Fruit fly (Drosophila melanogaster) whole organism, embryonic: ENCODE measurements around the gene CG45488.

Experiments
- Bteb2 ChIP-seq: fragments of 200-800 bp; sonication (Bioruptor generic); optimal IDR thresholded peaks from 2 replicates; lab custom pipeline; 2016; ENCODE audit warnings: missing biosample characterization, missing genetic modification characterization
- CG10147 ChIP-seq: fragments of 200-800 bp; sonication (Bioruptor generic); optimal IDR thresholded peaks from 2 replicates; lab custom pipeline; 2019; ENCODE audit warnings: missing biosample characterization, mild to moderate bottlenecking, missing genetic modification characterization, moderate library complexity
- CG10274 ChIP-seq: fragments of 200-800 bp; sonication (Bioruptor generic); optimal IDR thresholded peaks from 3 replicates; lab custom pipeline; 2017; ENCODE audit warnings: missing biosample characterization, mild to moderate bottlenecking, missing genetic modification characterization
- CG10321 ChIP-seq: fragments of 200-800 bp; sonication (Bioruptor generic); IDR thresholded peaks from 2 replicates; pipeline ENCODE4 v1.3.6; 2022; ENCODE audit warnings: missing biosample characterization, missing genetic modification characterization
- CG11247 ChIP-seq: fragments of 200-800 bp; sonication (Bioruptor generic); IDR thresholded peaks from 2 replicates; pipeline ENCODE4 v1.3.6; 2022; ENCODE audit warnings: missing biosample characterization, missing genetic modification characterization
- CG11696 ChIP-seq: fragments of 200-800 bp; sonication (Bioruptor generic); IDR thresholded peaks from 2 replicates; pipeline ENCODE4 v1.3.6; 2022; ENCODE audit warnings: missing biosample characterization, missing genetic modification characterization
- CG12104 ChIP-seq: fragments of 200-800 bp; sonication (Bioruptor generic); optimal IDR thresholded peaks from 3 replicates; lab custom pipeline; 2016; ENCODE audit warnings: missing biosample characterization, missing genetic modification characterization
- CG1233 ChIP-seq: fragments of 200-800 bp; sonication (Bioruptor generic); optimal IDR thresholded peaks from 4 replicates; lab custom pipeline; 2018; ENCODE audit warnings: missing biosample characterization, mild to moderate bottlenecking, missing genetic modification characterization
- CG13123 ChIP-seq: fragments of 200-800 bp; sonication (Bioruptor generic); optimal IDR thresholded peaks from 2 replicates; lab custom pipeline; 2016; ENCODE audit warnings: missing biosample characterization, missing genetic modification characterization
- CG14667 ChIP-seq: fragments of 200-800 bp; sonication (Bioruptor generic); IDR thresholded peaks from 2 replicates; pipeline ENCODE4 v1.3.6; 2022; ENCODE audit warnings: missing biosample characterization, missing genetic modification characterization
- CG1529 ChIP-seq: fragments of 200-800 bp; sonication (Bioruptor generic); optimal IDR thresholded peaks from 3 replicates; lab custom pipeline; 2018; ENCODE audit warnings: missing biosample characterization, missing genetic modification characterization
- CG17361 ChIP-seq: fragments of 200-800 bp; sonication (Bioruptor generic); IDR thresholded peaks from 3 replicates; pipeline ENCODE4 v1.3.6; 2022; ENCODE audit warnings: missing biosample characterization, missing genetic modification characterization
- CG2120 ChIP-seq: fragments of 200-800 bp; sonication (Bioruptor generic); optimal IDR thresholded peaks from 3 replicates; lab custom pipeline; 2016; ENCODE audit warnings: missing biosample characterization, missing genetic modification characterization
- CG2202 ChIP-seq: fragments of 200-800 bp; sonication (Bioruptor generic); optimal IDR thresholded peaks from 2 replicates; lab custom pipeline; 2018; ENCODE audit warnings: missing biosample characterization, mild to moderate bottlenecking, missing genetic modification characterization
- CG33213 ChIP-seq: fragments of 200-800 bp; sonication (Bioruptor generic); optimal IDR thresholded peaks from 3 replicates; lab custom pipeline; 2016; ENCODE audit warnings: missing biosample characterization, missing genetic modification characterization
- CG42726 ChIP-seq: fragments of 200-800 bp; sonication (Bioruptor generic); IDR thresholded peaks from 2 replicates; pipeline ENCODE4 v1.3.6; 2022; ENCODE audit warnings: missing biosample characterization, missing genetic modification characterization; ENCODE audit not compliant: partially characterized antibody
- CG4617 ChIP-seq: fragments of 200-800 bp; sonication (Bioruptor generic); optimal IDR thresholded peaks from 3 replicates; lab custom pipeline; 2016; ENCODE audit warnings: missing biosample characterization, missing genetic modification characterization, borderline replicate concordance
- CG4707 ChIP-seq: fragments of 200-800 bp; sonication (Bioruptor generic); optimal IDR thresholded peaks from 2 replicates; lab custom pipeline; 2018; ENCODE audit warnings: missing biosample characterization, mild to moderate bottlenecking, missing genetic modification characterization, moderate library complexity
- CG8089 ChIP-seq: fragments of 200-800 bp; sonication (Bioruptor generic); optimal IDR thresholded peaks from 3 replicates; lab custom pipeline; 2016; ENCODE audit warnings: missing biosample characterization, missing genetic modification characterization
- CG8290 ChIP-seq, 3 experiments: fragments of 200-800 bp; sonication (Bioruptor generic); optimal IDR thresholded peaks; 2 replicates each; lab custom pipeline; 2016 to 2019; ENCODE audit warnings: missing biosample characterization in 3 of 3, missing genetic modification characterization in 3 of 3, mild to moderate bottlenecking in 2 of 3, moderate library complexity in 1 of 3
- CrebB ChIP-seq: fragments of 200-800 bp; sonication (Bioruptor generic); optimal IDR thresholded peaks from 3 replicates; lab custom pipeline; 2018; ENCODE audit warnings: missing biosample characterization, mild to moderate bottlenecking, missing genetic modification characterization
- GATAe ChIP-seq: fragments of 200-800 bp; sonication (Bioruptor generic); conservative IDR thresholded peaks from 2 replicates; pipeline ENCODE4 v1.3.6; 2022; ENCODE audit warnings: missing biosample characterization, missing genetic modification characterization
- HLH4C ChIP-seq: fragments of 200-800 bp; sonication (Bioruptor generic); IDR thresholded peaks from 3 replicates; pipeline ENCODE4 v1.3.6; 2022; ENCODE audit warnings: missing biosample characterization, missing genetic modification characterization; ENCODE audit not compliant: partially characterized antibody
- HLH54F ChIP-seq: fragments of 200-800 bp; sonication (Bioruptor generic); optimal IDR thresholded peaks from 3 replicates; lab custom pipeline; 2016; ENCODE audit warnings: missing biosample characterization, missing genetic modification characterization
- Hmr ChIP-seq: fragments of 200-800 bp; sonication (Bioruptor generic); optimal IDR thresholded peaks from 3 replicates; lab custom pipeline; 2017; ENCODE audit warnings: mild to moderate bottlenecking, missing biosample characterization, missing genetic modification reagents, missing genetic modification characterization
- Hr39 ChIP-seq: fragments of >200 bp; optimal IDR thresholded peaks from 2 replicates; lab custom pipeline; 2017
- Hr51 ChIP-seq, 2 experiments: fragments of 200-800 bp; sonication (Bioruptor generic); optimal IDR thresholded peaks; 2 replicates in 1 of 2; 3 replicates in 1 of 2; lab custom pipeline; 2016 to 2018; ENCODE audit warnings: missing biosample characterization in 2 of 2, missing genetic modification characterization in 2 of 2, mild to moderate bottlenecking in 1 of 2, moderate library complexity in 1 of 2
- Hr78 ChIP-seq, 2 experiments: fragments of 200-800 bp in 1 of 2; fragments of >200 bp in 1 of 2; sonication (Bioruptor generic) in 1 of 2; optimal IDR thresholded peaks; 2 replicates each; lab custom pipeline; 2017 to 2019; ENCODE audit warnings: missing biosample characterization in 2 of 2, missing genetic modification characterization in 2 of 2, mild to moderate bottlenecking in 1 of 2, moderate library complexity in 1 of 2
- MTF-1 ChIP-seq: fragments of 200-800 bp; sonication (Bioruptor generic); optimal IDR thresholded peaks from 2 replicates; lab custom pipeline; 2018; ENCODE audit warnings: missing biosample characterization, mild to moderate bottlenecking, missing genetic modification characterization, borderline replicate concordance
- Nf-YA ChIP-seq: fragments of 200-800 bp; sonication (Bioruptor generic); IDR thresholded peaks from 2 replicates; pipeline ENCODE4 v1.3.6; 2022; ENCODE audit warnings: missing biosample characterization, missing genetic modification characterization
- Poxn ChIP-seq: fragments of 200-800 bp; sonication (Bioruptor generic); IDR thresholded peaks from 2 replicates; pipeline ENCODE4 v1.3.6; 2022; ENCODE audit warnings: missing biosample characterization, missing genetic modification characterization
- Sry-β ChIP-seq: fragments of 200-800 bp; sonication (Bioruptor generic); optimal IDR thresholded peaks from 2 replicates; lab custom pipeline; 2018; ENCODE audit warnings: missing biosample characterization, mild to moderate bottlenecking, missing genetic modification characterization, moderate library complexity
- TFAM ChIP-seq: fragments of 200-800 bp; sonication (Bioruptor generic); optimal IDR thresholded peaks from 2 replicates; lab custom pipeline; 2017; ENCODE audit warnings: missing biosample characterization, missing genetic modification characterization, inconsistent platforms
- br ChIP-seq: fragments of >200 bp; optimal IDR thresholded peaks from 2 replicates; lab custom pipeline; 2017
- ewg ChIP-seq: fragments of 200-800 bp; sonication (Bioruptor generic); optimal IDR thresholded peaks from 3 replicates; lab custom pipeline; 2017; ENCODE audit warnings: mild to moderate bottlenecking, missing biosample characterization, missing genetic modification reagents, missing genetic modification characterization
- gcm2 ChIP-seq: fragments of 200-800 bp; sonication (Bioruptor generic); optimal IDR thresholded peaks from 2 replicates; lab custom pipeline; 2016; ENCODE audit warnings: missing biosample characterization, missing genetic modification characterization
- hbn ChIP-seq: fragments of 200-800 bp; sonication (Bioruptor generic); IDR thresholded peaks from 2 replicates; pipeline ENCODE4 v1.3.6; 2022; ENCODE audit warnings: missing biosample characterization, missing genetic modification characterization; ENCODE audit not compliant: partially characterized antibody
- ind ChIP-seq: fragments of 200-800 bp; sonication (Bioruptor generic); optimal IDR thresholded peaks from 3 replicates; lab custom pipeline; 2016; ENCODE audit warnings: missing biosample characterization, missing genetic modification characterization
- jing ChIP-seq: fragments of 200-800 bp; sonication (Bioruptor generic); optimal IDR thresholded peaks from 2 replicates; lab custom pipeline; 2018; ENCODE audit warnings: missing biosample characterization, mild to moderate bottlenecking, missing genetic modification characterization
- klu ChIP-seq: fragments of 200-800 bp; sonication (Bioruptor generic); IDR thresholded peaks from 2 replicates; pipeline ENCODE4 v1.3.6; 2022; ENCODE audit warnings: missing biosample characterization, missing genetic modification characterization
- lab ChIP-seq: fragments of 200-800 bp; sonication (Bioruptor generic); optimal IDR thresholded peaks from 3 replicates; lab custom pipeline; 2017; ENCODE audit warnings: missing biosample characterization, missing genetic modification characterization, mild to moderate bottlenecking, moderate library complexity, missing genetic modification reagents
- mirr ChIP-seq: fragments of 200-800 bp; sonication (Bioruptor generic); optimal IDR thresholded peaks from 3 replicates; lab custom pipeline; 2018; ENCODE audit warnings: missing biosample characterization, mild to moderate bottlenecking, missing genetic modification characterization
- mld ChIP-seq: fragments of 200-800 bp; sonication (Bioruptor generic); IDR thresholded peaks from 3 replicates; pipeline ENCODE4 v1.3.6; 2022; ENCODE audit warnings: missing biosample characterization, missing genetic modification characterization; ENCODE audit not compliant: partially characterized antibody
- nmo ChIP-seq: fragments of 200-800 bp; sonication (Bioruptor generic); optimal IDR thresholded peaks from 2 replicates; lab custom pipeline; 2018; ENCODE audit warnings: missing biosample characterization, mild to moderate bottlenecking, missing genetic modification characterization, moderate library complexity
- pzg ChIP-seq: fragments of 200-800 bp; sonication (Bioruptor generic); optimal IDR thresholded peaks from 3 replicates; lab custom pipeline; 2018; ENCODE audit warnings: missing biosample characterization, mild to moderate bottlenecking, missing genetic modification characterization, moderate library complexity
- scrt ChIP-seq: fragments of 200-800 bp; sonication (Bioruptor generic); optimal IDR thresholded peaks from 2 replicates; lab custom pipeline; 2018; ENCODE audit warnings: missing biosample characterization, mild to moderate bottlenecking, missing genetic modification characterization, moderate library complexity
- slou ChIP-seq: fragments of 200-800 bp; sonication (Bioruptor generic); optimal IDR thresholded peaks from 3 replicates; lab custom pipeline; 2016; ENCODE audit warnings: missing biosample characterization, missing genetic modification characterization
- sr ChIP-seq: fragments of 200-800 bp; sonication (Bioruptor generic); IDR thresholded peaks from 3 replicates; pipeline ENCODE4 v1.3.6; 2022; ENCODE audit warnings: missing biosample characterization, missing genetic modification characterization

The CG45488 gene

dm6 chrX:19889128-19889756 lies 31.0 kb downstream of the CG45488 start (continued):
- peak; percentile 88 for TF ChIP-seq ind (GFP tag; lab: Kevin White, UChicago)
- TF ChIP-seq lab (GFP tag; lab: Kevin White, UChicago) = peak; percentile 92
- TF ChIP-seq CG11247 = peak; percentile 62; the same call in 1 of the 2 replicates
- peak; percentile 78 for TF ChIP-seq CG10147 (GFP tag; lab: Kevin White, UChicago)
- TF ChIP-seq Poxn (GFP tag; lab: Robert Waterston, UW) = no peak; the same call in 1 of the 2 replicates
- TF ChIP-seq ewg (GFP tag; lab: Kevin White, UChicago) = peak; percentile 67
- TF ChIP-seq CG8089 (GFP tag; lab: Kevin White, UChicago) = peak; percentile 84
- TF ChIP-seq Sry-β = no peak
- TF ChIP-seq scrt = peak; percentile 85
- TF ChIP-seq mld (GFP tag; lab: Robert Waterston, UW) = no peak
- TF ChIP-seq CG2120 (GFP tag; lab: Kevin White, UChicago) = peak; percentile 93
- TF ChIP-seq br (lab: Kevin White, UChicago) = no peak
- TF ChIP-seq CG12104 (GFP tag; lab: Kevin White, UChicago) = peak; percentile 59
- peak; percentile 76 for TF ChIP-seq MTF-1 (GFP tag; lab: Kevin White, UChicago)
- TF ChIP-seq Hmr (GFP tag; lab: Kevin White, UChicago) = peak; percentile 88
- peak; percentile 81 for TF ChIP-seq CG1233 (GFP tag; lab: Kevin White, UChicago)
- TF ChIP-seq HLH54F (GFP tag; lab: Kevin White, UChicago) = peak; percentile 87
- peak; percentile 66 for TF ChIP-seq CG13123 (GFP tag; lab: Kevin White, UChicago)
- peak; percentile 63 for TF ChIP-seq gcm2 (GFP tag; lab: Kevin White, UChicago)
- no peak for TF ChIP-seq CG42726 (GFP tag; lab: Robert Waterston, UW)
- no peak for TF ChIP-seq Hr78 (GFP tag; optimal IDR thresholded peaks at IDR 0.05; lab: Kevin White, UChicago)
- peak; percentile 49 for TF ChIP-seq CG10274 (GFP tag; lab: Kevin White, UChicago)
- TF ChIP-seq HLH4C (GFP tag; lab: Robert Waterston, UW) = no peak
- peak; percentile 69 for TF ChIP-seq CrebB
- peak; percentile 78 for TF ChIP-seq CG33213 (GFP tag; lab: Kevin White, UChicago)
- TF ChIP-seq Hr39 (lab: Kevin White, UChicago) = no peak
- TF ChIP-seq klu (GFP tag; lab: Robert Waterston, UW) = peak; percentile 62
- TF ChIP-seq sr = peak; percentile 46; the same call in 1 of the 3 replicates
- peak; percentile 75 to 87 for TF ChIP-seq Hr51 (GFP tag; optimal IDR thresholded peaks at IDR 0.05; lab: Kevin White, UChicago)
- peak; percentile 75 for TF ChIP-seq CG2202 (tag; lab: Kevin White, UChicago)
- peak; percentile 81 for TF ChIP-seq jing (GFP tag; lab: Kevin White, UChicago)
- peak; percentile 70 for TF ChIP-seq Bteb2 (GFP tag; lab: Kevin White, UChicago)
- peak; percentile 59 for TF ChIP-seq CG14667
- peak; percentile 77 for TF ChIP-seq CG8290 (GFP tag; optimal IDR thresholded peaks at IDR 0.05; lab: Kevin White, UChicago)
- peak; percentile 32 to 93 for TF ChIP-seq CG8290 (tag; optimal IDR thresholded peaks at IDR 0.05; lab: Kevin White, UChicago)
- TF ChIP-seq CG11696 (GFP tag; lab: Robert Waterston, UW) = peak; percentile 59
- TF ChIP-seq GATAe (GFP tag; lab: Robert Waterston, UW) = no peak; the same call in 1 of the 2 replicates
- TF ChIP-seq slou (GFP tag; lab: Kevin White, UChicago) = peak; percentile 66
- TF ChIP-seq CG17361 = peak; percentile 81
- TF ChIP-seq TFAM (GFP tag; lab: Kevin White, UChicago) = peak; percentile 31
- TF ChIP-seq hbn (GFP tag; lab: Robert Waterston, UW) = no peak
- TF ChIP-seq CG1529 (GFP tag; lab: Kevin White, UChicago) = peak; percentile 60
- peak; percentile 51; the same call in 1 of the 2 replicates for TF ChIP-seq CG10321 (GFP tag; lab: Robert Waterston, UW)
- peak; percentile 78 for TF ChIP-seq nmo
- TF ChIP-seq CG4707 (GFP tag; lab: Kevin White, UChicago) = peak; percentile 71
- peak; percentile 29 for TF ChIP-seq mirr (GFP tag; lab: Kevin White, UChicago)
- no peak for TF ChIP-seq pzg (GFP tag; lab: Kevin White, UChicago)
- TF ChIP-seq CG4617 (GFP tag; lab: Kevin White, UChicago) = peak; percentile 56
- peak; percentile 45; the same call in 1 of the 2 replicates for TF ChIP-seq Nf-YA
